Fruit fly (Drosophila melanogaster) whole organism, embryonic: ENCODE data around the gene CG33969.

Experiments used
- BEAF-32 ChIP-seq: fragments of 200-800 bp; sonication (Bioruptor generic); optimal IDR thresholded peaks from 3 replicates; lab custom pipeline; 2017; ENCODE audit warnings: missing biosample characterization, missing genetic modification characterization, mild to moderate bottlenecking, moderate library complexity, missing genetic modification reagents
- BtbVII ChIP-seq: fragments of 200-800 bp; sonication (Bioruptor generic); optimal IDR thresholded peaks from 3 replicates; lab custom pipeline; 2017; ENCODE audit warnings: missing biosample characterization, mild to moderate bottlenecking, missing genetic modification characterization
- CG11398 ChIP-seq: fragments of 200-800 bp; sonication (Bioruptor generic); optimal IDR thresholded peaks from 2 replicates; lab custom pipeline; 2016; ENCODE audit warnings: missing biosample characterization, missing genetic modification characterization
- CG11696 ChIP-seq: fragments of 200-800 bp; sonication (Bioruptor generic); IDR thresholded peaks from 2 replicates; pipeline ENCODE4 v1.3.6; 2022; ENCODE audit warnings: missing biosample characterization, missing genetic modification characterization
- CG1233 ChIP-seq: fragments of 200-800 bp; sonication (Bioruptor generic); optimal IDR thresholded peaks from 4 replicates; lab custom pipeline; 2018; ENCODE audit warnings: missing biosample characterization, mild to moderate bottlenecking, missing genetic modification characterization
- CG15479 ChIP-seq: fragments of 200-800 bp; sonication (Bioruptor generic); optimal IDR thresholded peaks from 3 replicates; lab custom pipeline; 2019; ENCODE audit warnings: missing biosample characterization, mild to moderate bottlenecking, missing genetic modification characterization, moderate library complexity
- CG1602 ChIP-seq: fragments of 200-800 bp; sonication (Bioruptor generic); optimal IDR thresholded peaks from 3 replicates; lab custom pipeline; 2016; ENCODE audit warnings: missing biosample characterization, missing genetic modification characterization
- CG1832 ChIP-seq: fragments of 200-800 bp; sonication (Bioruptor generic); optimal IDR thresholded peaks from 2 replicates; lab custom pipeline; 2017; ENCODE audit warnings: missing biosample characterization, mild to moderate bottlenecking, missing genetic modification characterization, inconsistent platforms
- CG3065 ChIP-seq: fragments of 200-800 bp; sonication (Bioruptor generic); optimal IDR thresholded peaks from 2 replicates; lab custom pipeline; 2016; ENCODE audit warnings: missing biosample characterization, missing genetic modification characterization
- CG33557 ChIP-seq: fragments of 200-800 bp; sonication (Bioruptor generic); optimal IDR thresholded peaks from 2 replicates; lab custom pipeline; 2019; ENCODE audit warnings: missing biosample characterization, mild to moderate bottlenecking, missing genetic modification characterization, moderate library complexity
- CG3407 ChIP-seq: fragments of 200-800 bp; sonication (Bioruptor generic); optimal IDR thresholded peaks from 2 replicates; lab custom pipeline; 2018; ENCODE audit warnings: missing biosample characterization, mild to moderate bottlenecking, missing genetic modification characterization
- CG4730 ChIP-seq: fragments of 200-800 bp; sonication (Bioruptor generic); IDR thresholded peaks from 2 replicates; pipeline ENCODE4 v1.3.6; 2022; ENCODE audit warnings: missing biosample characterization, missing genetic modification characterization
- CG7786 ChIP-seq: fragments of 200-800 bp; sonication (Bioruptor generic); optimal IDR thresholded peaks from 2 replicates; lab custom pipeline; 2016; ENCODE audit warnings: missing biosample characterization, missing genetic modification characterization
- CG8089 ChIP-seq: fragments of 200-800 bp; sonication (Bioruptor generic); optimal IDR thresholded peaks from 3 replicates; lab custom pipeline; 2016; ENCODE audit warnings: missing biosample characterization, missing genetic modification characterization
- CG8281 ChIP-seq: fragments of 200-800 bp; sonication (Bioruptor generic); optimal IDR thresholded peaks from 2 replicates; lab custom pipeline; 2018; ENCODE audit warnings: missing biosample characterization, mild to moderate bottlenecking, missing genetic modification characterization, moderate library complexity
- CG8765 ChIP-seq: fragments of 200-800 bp; sonication (Bioruptor generic); IDR thresholded peaks from 2 replicates; pipeline ENCODE4 v1.3.6; 2022; ENCODE audit warnings: missing biosample characterization, missing genetic modification characterization
- CG9215 ChIP-seq: fragments of 200-800 bp; sonication (Bioruptor generic); IDR thresholded peaks from 2 replicates; pipeline ENCODE4 v1.3.6; 2022; ENCODE audit warnings: missing biosample characterization, missing genetic modification characterization
- CTCF ChIP-seq: fragments of 200-800 bp; sonication (Bioruptor generic); optimal IDR thresholded peaks from 2 replicates; lab custom pipeline; 2017; ENCODE audit warnings: missing biosample characterization, mild to moderate bottlenecking, missing genetic modification characterization, moderate library complexity
- Chrac-16 ChIP-seq: fragments of 200-800 bp; sonication (Bioruptor generic); optimal IDR thresholded peaks from 3 replicates; lab custom pipeline; 2016; ENCODE audit warnings: missing biosample characterization, missing genetic modification characterization
- Dbx ChIP-seq: fragments of 200-800 bp; sonication (Bioruptor generic); IDR thresholded peaks from 3 replicates; pipeline ENCODE4 v1.3.6; 2022; ENCODE audit warnings: missing biosample characterization, missing genetic modification characterization
- Dfd ChIP-seq, 2 experiments: fragments of >200 bp; optimal IDR thresholded peaks; 2 replicates each; lab custom pipeline; 2017; ENCODE audit warnings: missing biosample characterization in 2 of 2, missing genetic modification characterization in 2 of 2
- Dref ChIP-seq: fragments of 200-800 bp; sonication (Bioruptor generic); IDR thresholded peaks from 2 replicates; pipeline ENCODE4 v1.3.6; 2022; ENCODE audit warnings: missing biosample characterization, missing genetic modification characterization
- E2f2 ChIP-seq: fragments of 200-800 bp; sonication (Bioruptor generic); IDR thresholded peaks from 2 replicates; pipeline ENCODE4 v1.3.6; 2022; ENCODE audit warnings: missing biosample characterization, missing genetic modification characterization
- ERR ChIP-seq: fragments of 200-800 bp; sonication (Bioruptor generic); optimal IDR thresholded peaks from 2 replicates; lab custom pipeline; 2016; ENCODE audit warnings: missing biosample characterization, missing genetic modification characterization
- Ets65A ChIP-seq: fragments of 200-800 bp; sonication (Bioruptor generic); peaks from one replicate; lab custom pipeline; 2016; ENCODE audit warnings: missing biosample characterization, missing genetic modification characterization
- HLH54F ChIP-seq: fragments of 200-800 bp; sonication (Bioruptor generic); optimal IDR thresholded peaks from 3 replicates; lab custom pipeline; 2016; ENCODE audit warnings: missing biosample characterization, missing genetic modification characterization
- Hey ChIP-seq: fragments of 200-800 bp; sonication (Bioruptor generic); optimal IDR thresholded peaks from 3 replicates; lab custom pipeline; 2018; ENCODE audit warnings: missing biosample characterization, mild to moderate bottlenecking, missing genetic modification characterization
- NfI ChIP-seq: fragments of 200-800 bp; sonication (Bioruptor generic); optimal IDR thresholded peaks from 3 replicates; lab custom pipeline; 2018; ENCODE audit warnings: missing biosample characterization, mild to moderate bottlenecking, missing genetic modification characterization, moderate library complexity
- Rfx ChIP-seq: fragments of 200-800 bp; sonication (Bioruptor generic); IDR thresholded peaks from 2 replicates; pipeline ENCODE4 v1.3.6; 2022; ENCODE audit warnings: missing biosample characterization, missing genetic modification characterization
- Sox100B ChIP-seq: fragments of 200-800 bp; sonication (Bioruptor generic); optimal IDR thresholded peaks from 3 replicates; lab custom pipeline; 2018; ENCODE audit warnings: missing biosample characterization, mild to moderate bottlenecking, missing genetic modification characterization
- Stat92E ChIP-seq, 3 experiments: fragments of >200 bp in 2 of 3; fragments of 200-800 bp in 1 of 3; sonication (Bioruptor generic) in 1 of 3; optimal IDR thresholded peaks; 2 replicates each; lab custom pipeline; 2017 to 2019; ENCODE audit warnings: missing biosample characterization in 3 of 3, missing genetic modification characterization in 3 of 3, mild to moderate bottlenecking in 1 of 3, moderate library complexity in 1 of 3
- Trl ChIP-seq, 3 experiments: fragments of >200 bp in 2 of 3; fragments of 200-800 bp in 1 of 3; sonication (Bioruptor generic) in 1 of 3; optimal IDR thresholded peaks; 2 replicates in 1 of 3; 3 replicates in 2 of 3; lab custom pipeline; 2016 to 2017; ENCODE audit warnings: missing biosample characterization in 1 of 3, missing genetic modification characterization in 1 of 3
- YL-1 ChIP-seq: fragments of 200-800 bp; sonication (Bioruptor generic); optimal IDR thresholded peaks from 3 replicates; lab custom pipeline; 2017; ENCODE audit warnings: missing biosample characterization, mild to moderate bottlenecking, missing genetic modification characterization
- cas ChIP-seq: fragments of 200-800 bp; sonication (Bioruptor generic); IDR thresholded peaks from 2 replicates; pipeline ENCODE4 v1.3.6; 2022; ENCODE audit warnings: missing biosample characterization, missing genetic modification characterization
- chinmo ChIP-seq: fragments of 200-800 bp; sonication (Bioruptor generic); IDR thresholded peaks from 4 replicates; pipeline ENCODE4 v1.3.6; 2022; ENCODE audit warnings: missing biosample characterization, missing genetic modification characterization; ENCODE audit not compliant: partially characterized antibody
- chn ChIP-seq: fragments of 200-800 bp; sonication (Bioruptor generic); optimal IDR thresholded peaks from 2 replicates; lab custom pipeline; 2016; ENCODE audit warnings: missing biosample characterization, missing genetic modification characterization
- dimm ChIP-seq: fragments of 200-800 bp; sonication (Bioruptor generic); IDR thresholded peaks from 2 replicates; pipeline ENCODE4 v1.3.6; 2022; ENCODE audit warnings: missing biosample characterization, missing genetic modification characterization
- dm ChIP-seq: fragments of 200-800 bp; sonication (Bioruptor generic); optimal IDR thresholded peaks from 3 replicates; lab custom pipeline; 2016; ENCODE audit warnings: missing biosample characterization, missing genetic modification characterization
- dpn ChIP-seq, 2 experiments: fragments of 200-800 bp; sonication (Bioruptor generic); optimal IDR thresholded peaks; 3 replicates each; lab custom pipeline; 2016; ENCODE audit warnings: missing biosample characterization in 2 of 2, missing genetic modification characterization in 2 of 2
- ewg ChIP-seq: fragments of 200-800 bp; sonication (Bioruptor generic); optimal IDR thresholded peaks from 3 replicates; lab custom pipeline; 2017; ENCODE audit warnings: mild to moderate bottlenecking, missing biosample characterization, missing genetic modification reagents, missing genetic modification characterization
- eyg ChIP-seq: fragments of 200-800 bp; sonication (Bioruptor generic); optimal IDR thresholded peaks from 3 replicates; lab custom pipeline; 2016; ENCODE audit warnings: missing biosample characterization, missing genetic modification characterization
- ind ChIP-seq: fragments of 200-800 bp; sonication (Bioruptor generic); optimal IDR thresholded peaks from 3 replicates; lab custom pipeline; 2016; ENCODE audit warnings: missing biosample characterization, missing genetic modification characterization
- org-1 ChIP-seq: fragments of 200-800 bp; sonication (Bioruptor generic); optimal IDR thresholded peaks from 2 replicates; lab custom pipeline; 2017; ENCODE audit warnings: missing biosample characterization, missing genetic modification characterization
- p53 ChIP-seq: fragments of 200-800 bp; sonication (Bioruptor generic); optimal IDR thresholded peaks from 2 replicates; lab custom pipeline; 2016; ENCODE audit warnings: missing biosample characterization, missing genetic modification characterization
- prd ChIP-seq, 3 experiments: fragments of >200 bp in 2 of 3; fragments of 200-800 bp in 1 of 3; sonication (Bioruptor generic) in 1 of 3; optimal IDR thresholded peaks in 2 of 3; IDR thresholded peaks in 1 of 3; 2 replicates in 2 of 3; 3 replicates in 1 of 3; pipeline versions ENCODE4 v1.3.6 to Lab custom; 2017 to 2022; ENCODE audit warnings: missing biosample characterization in 1 of 3, missing genetic modification characterization in 1 of 3
- ro ChIP-seq: fragments of 200-800 bp; sonication (Bioruptor generic); IDR thresholded peaks from 2 replicates; pipeline ENCODE4 v1.3.6; 2022; ENCODE audit warnings: missing biosample characterization, missing genetic modification characterization
- run ChIP-seq: fragments of 200-800 bp; sonication (Bioruptor generic); optimal IDR thresholded peaks from 3 replicates; lab custom pipeline; 2018; ENCODE audit warnings: missing biosample characterization, mild to moderate bottlenecking, missing genetic modification characterization
- sens ChIP-seq: fragments of 200-800 bp; sonication (Bioruptor generic); peaks from one replicate; lab custom pipeline; 2016; ENCODE audit warnings: missing biosample characterization, missing genetic modification characterization
- tgo ChIP-seq: fragments of 200-800 bp; sonication (Bioruptor generic); IDR thresholded peaks from 3 replicates; pipeline ENCODE4 v1.3.6; 2022; ENCODE audit warnings: missing biosample characterization, missing genetic modification characterization
- tin ChIP-seq: fragments of 200-800 bp; sonication (Bioruptor generic); optimal IDR thresholded peaks from 3 replicates; lab custom pipeline; 2016; ENCODE audit warnings: missing biosample characterization, missing genetic modification characterization
- trh ChIP-seq: fragments of 200-800 bp; sonication (Bioruptor generic); optimal IDR thresholded peaks from 2 replicates; lab custom pipeline; 2016; ENCODE audit warnings: missing biosample characterization, missing genetic modification characterization
- zfh2 ChIP-seq: fragments of 200-800 bp; sonication (Bioruptor generic); optimal IDR thresholded peaks from 2 replicates; lab custom pipeline; 2016; ENCODE audit warnings: missing biosample characterization, missing genetic modification characterization

Gene CG33969

dm6 chr3L:20388983-20389382, 4.4 kb downstream of the CG33969 start (continued):
- TF ChIP-seq CG3407 (GFP tag; lab: Kevin White, UChicago) (no peak), Stat92E (GFP tag; optimal IDR thresholded peaks at IDR 0.05; lab: Kevin White, UChicago) (no peak), Trl (optimal IDR thresholded peaks at IDR 0.05; lab: Kevin White, UChicago) (no peak), Trl (GFP tag; optimal IDR thresholded peaks at IDR 0.05; lab: Kevin White, UChicago) (peak; percentile 31), sens (GFP tag; lab: Kevin White, UChicago) (peak; percentile 52), zfh2 (GFP tag; lab: Kevin White, UChicago) (peak; percentile 7), CG8281 (tag; lab: Kevin White, UChicago) (no peak), Dfd (GFP tag; optimal IDR thresholded peaks at IDR 0.05; lab: Kevin White, UChicago) (no peak), dpn (GFP tag; optimal IDR thresholded peaks at IDR 0.05; lab: Kevin White, UChicago) (peak; percentile 20 to 60), tin (GFP tag; lab: Kevin White, UChicago) (no peak), ewg (GFP tag; lab: Kevin White, UChicago) (no peak), BEAF-32 (GFP tag; lab: Kevin White, UChicago) (no peak), NfI (peak; percentile 44), CG33557 (GFP tag; lab: Kevin White, UChicago) (no peak), CTCF (GFP tag; lab: Kevin White, UChicago) (no peak), CG15479 (GFP tag; lab: Kevin White, UChicago) (peak; percentile 26), ind (peak; percentile 36), CG4730 (GFP tag; lab: Robert Waterston, UW) (peak; percentile 41; the same call in 1 of the 2 replicates), CG1602 (GFP tag; lab: Kevin White, UChicago) (no peak), cas (GFP tag; lab: Robert Waterston, UW) (no peak), Dbx (GFP tag; lab: Robert Waterston, UW) (0 out of 3 replicates have a peak, but pooled peaks have one; percentile 18), CG1233 (no peak), Hey (tag; lab: Kevin White, UChicago) (peak; percentile 21), prd (optimal IDR thresholded peaks at IDR 0.05; lab: Kevin White, UChicago) (no peak), prd (GFP tag; IDR thresholded peaks at IDR 0.05; lab: Robert Waterston, UW) (peak; percentile 49; the same call in 1 of the 3 replicates), Chrac-16 (GFP tag; lab: Kevin White, UChicago) (no peak), eyg (GFP tag; lab: Kevin White, UChicago) (no peak), HLH54F (GFP tag; lab: Kevin White, UChicago) (peak; percentile 43), Sox100B (GFP tag; lab: Kevin White, UChicago) (no peak), CG1832 (no peak), tgo (peak; percentile 51; the same call in 1 of the 3 replicates), CG8089 (GFP tag; lab: Kevin White, UChicago) (no peak), CG11696 (GFP tag; lab: Robert Waterston, UW) (no peak), Rfx (GFP tag; lab: Robert Waterston, UW) (peak; percentile 68), dimm (GFP tag; lab: Robert Waterston, UW) (no peak; the same call in 1 of the 2 replicates), CG8765 (no peak), dm (no peak), run (tag; lab: Kevin White, UChicago) (no peak), CG3065 (no peak), p53 (GFP tag; lab: Kevin White, UChicago) (no peak), BtbVII (GFP tag; lab: Kevin White, UChicago) (peak; percentile 37), ERR (GFP tag; lab: Kevin White, UChicago) (peak; percentile 59), CG7786 (GFP tag; lab: Kevin White, UChicago) (peak; percentile 31), Dref (GFP tag; lab: Robert Waterston, UW) (no peak), chinmo (GFP tag; lab: Robert Waterston, UW) (peak; percentile 82; the same call in 2 of the 4 replicates), E2f2 (peak; percentile 22; the same call in 1 of the 2 replicates), CG11398 (GFP tag; lab: Kevin White, UChicago) (no peak), CG9215 (GFP tag; lab: Robert Waterston, UW) (no peak), ro (GFP tag; lab: Robert Waterston, UW) (no peak), YL-1 (GFP tag; lab: Kevin White, UChicago) (no peak), chn (GFP tag; lab: Kevin White, UChicago) (peak; percentile 18), Ets65A (GFP tag; lab: Kevin White, UChicago) (peak; percentile 85), org-1 (peak; percentile 36), trh (GFP tag; lab: Kevin White, UChicago) (no peak)
